Worm (Caenorhabditis elegans) whole organism, mixed stage, embryonic: ENCODE results near the gene ZK616.8.

Experiments used
- M03D4.4 ChIP-seq: sonication (generic microtip); optimal IDR thresholded peaks from 2 replicates; lab custom pipeline; 2017; ENCODE audit warnings: mild to moderate bottlenecking, missing genetic modification characterization, missing compliant biosample characterization
- blmp-1 ChIP-seq: fragments of 150-350 bp; optimal IDR thresholded peaks from 2 replicates; lab custom pipeline; 2014; ENCODE audit warnings: missing biosample characterization, missing genetic modification characterization
- ceh-39 ChIP-seq: fragments of 150-350 bp; optimal IDR thresholded peaks from 2 replicates; lab custom pipeline; 2014; ENCODE audit warnings: missing biosample characterization, missing genetic modification characterization
- cnd-1 ChIP-seq: fragments of 200-800 bp; sonication (Bioruptor generic); optimal IDR thresholded peaks from 2 replicates; lab custom pipeline; 2018; ENCODE audit warnings: mild to moderate bottlenecking, missing genetic modification characterization, missing compliant biosample characterization
- elt-1 ChIP-seq: sonication (generic microtip); optimal IDR thresholded peaks from 2 replicates; lab custom pipeline; 2017; ENCODE audit warnings: missing genetic modification characterization, mild to moderate bottlenecking, missing compliant biosample characterization, antibody characterized with exemption, moderate library complexity, borderline replicate concordance; ENCODE audit not compliant: insufficient read depth
- mep-1 ChIP-seq: fragments of 150-350 bp; optimal IDR thresholded peaks from 2 replicates; lab custom pipeline; 2017; ENCODE audit warnings: missing biosample characterization, missing genetic modification reagents, missing genetic modification characterization, inconsistent platforms
- nhr-12 ChIP-seq: fragments of 150-350 bp; optimal IDR thresholded peaks from 2 replicates; lab custom pipeline; 2014; ENCODE audit warnings: missing biosample characterization, missing genetic modification characterization
- nhr-2 ChIP-seq: fragments of 150-350 bp; optimal IDR thresholded peaks from 2 replicates; lab custom pipeline; 2014; ENCODE audit warnings: missing biosample characterization, missing genetic modification characterization
- nhr-28 ChIP-seq: fragments of 150-350 bp; optimal IDR thresholded peaks from 2 replicates; lab custom pipeline; 2014; ENCODE audit warnings: missing biosample characterization, missing genetic modification characterization
- nhr-76 ChIP-seq: sonication (generic microtip); optimal IDR thresholded peaks from 2 replicates; lab custom pipeline; 2017; ENCODE audit warnings: missing biosample characterization, missing genetic modification characterization
- pha-4 ChIP-seq: fragments of 150-350 bp; optimal IDR thresholded peaks from 2 replicates; lab custom pipeline; 2018; ENCODE audit warnings: missing biosample characterization, missing genetic modification reagents, missing genetic modification characterization
- snpc-4 ChIP-seq: fragments of 150-350 bp; optimal IDR thresholded peaks from 2 replicates; lab custom pipeline; 2014; ENCODE audit warnings: missing biosample characterization, missing genetic modification characterization
- unc-39 ChIP-seq: fragments of 150-350 bp; optimal IDR thresholded peaks from 2 replicates; lab custom pipeline; 2014; ENCODE audit warnings: missing biosample characterization, missing genetic modification characterization
- ztf-11 ChIP-seq: fragments of 150-350 bp; optimal IDR thresholded peaks from 2 replicates; lab custom pipeline; 2014; ENCODE audit warnings: missing biosample characterization, missing genetic modification characterization

DNA sequence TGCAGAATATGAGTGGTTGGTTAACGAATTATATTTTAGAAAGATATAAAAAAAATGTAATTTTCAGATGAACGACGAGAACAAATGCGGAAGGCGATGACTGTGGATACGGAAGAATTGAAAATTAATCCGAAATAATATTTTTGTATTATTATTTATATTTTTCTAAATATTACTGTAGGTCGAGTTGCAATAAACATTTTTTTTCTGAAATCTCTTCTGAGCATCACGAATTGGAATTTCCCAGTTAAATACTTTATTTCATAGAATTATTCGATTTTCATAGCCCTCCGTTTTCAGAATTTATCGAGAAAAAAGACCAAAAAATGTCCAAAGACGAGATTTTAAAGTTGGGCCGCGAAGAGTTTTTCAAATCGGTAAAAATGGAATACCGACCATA, 14.5 kb downstream of the ZK616.8 start, which contains the start of gene ZK616.2:
- TF ChIP-seq M03D4.4 (tag; lab: Kevin White, UChicago): no peak
- no peak for TF ChIP-seq elt-1 (tag; lab: Kevin White, UChicago)
- TF ChIP-seq ztf-11 (tag; lab: Kevin White, UChicago): no peak
- no peak for TF ChIP-seq nhr-2 (tag; lab: Kevin White, UChicago)
- no peak for TF ChIP-seq blmp-1 (tag; lab: Kevin White, UChicago)
- no peak for TF ChIP-seq nhr-28 (tag; lab: Kevin White, UChicago)
- TF ChIP-seq nhr-12 (tag; lab: Kevin White, UChicago): no peak
- no peak for TF ChIP-seq pha-4 (tag; lab: Kevin White, UChicago)
- TF ChIP-seq snpc-4: no peak
- TF ChIP-seq ceh-39 (tag; lab: Kevin White, UChicago): no peak
- TF ChIP-seq unc-39 (tag; lab: Kevin White, UChicago): no peak
- TF ChIP-seq cnd-1 (tag; lab: Kevin White, UChicago): no peak
- TF ChIP-seq nhr-76: no peak
- TF ChIP-seq mep-1 (tag; lab: Kevin White, UChicago): no peak
